Fruit fly (Drosophila melanogaster): ENCODE data around the gene ERp44.

The ERp44 gene

DNA sequence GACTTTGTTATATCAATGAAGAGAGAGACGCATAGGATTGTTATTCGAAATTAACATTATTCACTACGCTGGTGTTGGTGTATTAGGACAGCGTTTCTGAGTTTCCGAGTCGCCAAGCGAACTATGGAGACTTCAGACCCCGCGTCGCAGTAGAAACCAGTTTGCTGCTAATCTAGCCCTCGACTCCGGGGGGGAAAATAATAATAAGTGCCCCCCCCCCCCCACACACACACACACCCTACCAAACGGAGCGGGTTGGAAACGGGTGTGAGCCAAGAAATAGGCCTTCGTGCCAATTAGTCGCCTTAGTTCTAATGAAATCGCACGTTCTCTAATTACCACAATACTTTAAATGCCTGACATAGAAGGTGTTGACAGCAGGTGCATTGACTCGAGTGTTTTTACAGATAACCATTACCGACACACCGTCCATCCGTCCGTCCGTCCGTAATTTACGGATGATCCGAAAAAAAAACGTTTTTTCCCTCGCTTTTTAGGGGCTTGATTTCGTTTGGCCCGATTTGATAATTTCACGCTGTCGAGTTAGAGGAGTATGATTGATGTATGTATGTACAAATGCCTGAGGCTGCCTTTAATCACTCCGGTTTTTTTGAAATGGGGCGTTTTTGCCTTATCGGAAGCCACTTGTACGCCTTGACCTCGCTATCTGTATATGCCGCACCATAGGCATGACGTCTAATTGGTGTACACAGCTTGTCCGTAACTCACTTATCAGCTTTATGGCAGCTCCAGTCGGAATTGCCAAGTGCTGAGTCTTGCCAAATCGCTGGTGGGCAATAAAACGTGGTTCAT is 15.6 kb downstream of the ERp44 start (continued):
- TF ChIP-seq exex (tag; optimal IDR thresholded peaks at IDR 0.05), result peak; percentile 88
- TF ChIP-seq sob (GFP tag; IDR thresholded peaks at IDR 0.05), result 0 out of 2 replicates have a peak, but pooled peaks have one; percentile 23
- TF ChIP-seq CG4730 (GFP tag; IDR thresholded peaks at IDR 0.05), result no peak
- TF ChIP-seq CG18764 (GFP tag; optimal IDR thresholded peaks at IDR 0.05), result no peak
- TF ChIP-seq CG34422 (GFP tag; IDR thresholded peaks at IDR 0.05), result no peak
- no peak for TF ChIP-seq sna (GFP tag; IDR thresholded peaks at IDR 0.05; ENCODE audit: partially characterized antibody)
- no peak for TF ChIP-seq D19B (GFP tag; optimal IDR thresholded peaks at IDR 0.05)
- TF ChIP-seq sd (tag; optimal IDR thresholded peaks at IDR 0.05), result peak; percentile 55
- TF ChIP-seq CG8388 (GFP tag; optimal IDR thresholded peaks at IDR 0.05), result no peak
- TF ChIP-seq CG33557 (GFP tag; optimal IDR thresholded peaks at IDR 0.05), result no peak
- TF ChIP-seq Med (GFP tag), result peak; percentile 69
- TF ChIP-seq ftz-f1 (GFP tag; optimal IDR thresholded peaks at IDR 0.05), result peak; percentile 39
- TF ChIP-seq crol (GFP tag; IDR thresholded peaks at IDR 0.05), result peak; percentile 93
- no peak for TF ChIP-seq z (GFP tag; IDR thresholded peaks at IDR 0.05)
- no peak for TF ChIP-seq Oli (tag; optimal IDR thresholded peaks at IDR 0.05)
- TF ChIP-seq bcd (GFP tag; optimal IDR thresholded peaks at IDR 0.05), result peak; percentile 11
- TF ChIP-seq chinmo (GFP tag; IDR thresholded peaks at IDR 0.05; ENCODE audit: partially characterized antibody), result 0 out of 4 replicates have a peak, but pooled peaks have one; percentile 53
- no peak for TF ChIP-seq HLHmδ (GFP tag; optimal IDR thresholded peaks at IDR 0.05)
- peak; percentile 43 for TF ChIP-seq cwo (GFP tag; optimal IDR thresholded peaks at IDR 0.05)
- no peak for TF ChIP-seq CG8765 (GFP tag; IDR thresholded peaks at IDR 0.05)
- no peak for TF ChIP-seq Ets97D (GFP tag; optimal IDR thresholded peaks at IDR 0.05)
- no peak for TF ChIP-seq dmrt99B (tag; optimal IDR thresholded peaks at IDR 0.05)
- no peak for TF ChIP-seq Dfd (GFP tag; optimal IDR thresholded peaks at IDR 0.05)
- no peak for TF ChIP-seq CG2202 (tag; optimal IDR thresholded peaks at IDR 0.05)
- no peak for TF ChIP-seq CG14860 (GFP tag; IDR thresholded peaks at IDR 0.05; ENCODE audit: partially characterized antibody)
- TF ChIP-seq CG10543 (GFP tag; optimal IDR thresholded peaks at IDR 0.05), result peak; percentile 72
- TF ChIP-seq aop (GFP tag; IDR thresholded peaks at IDR 0.05), result no peak
- no peak for TF ChIP-seq CG11247 (GFP tag; IDR thresholded peaks at IDR 0.05)
- TF ChIP-seq vvl (GFP tag; IDR thresholded peaks at IDR 0.05), result 0 out of 2 replicates have a peak, but pooled peaks have one; percentile 34
- TF ChIP-seq inv (GFP tag; IDR thresholded peaks at IDR 0.05; ENCODE audit: partially characterized antibody), result no peak
- TF ChIP-seq CG10209 (GFP tag; optimal IDR thresholded peaks at IDR 0.05), result no peak
- no peak for TF ChIP-seq CG1832 (GFP tag; optimal IDR thresholded peaks at IDR 0.05)
- TF ChIP-seq corto (GFP tag; optimal IDR thresholded peaks at IDR 0.05), result no peak
- no peak for TF ChIP-seq ash1 (GFP tag; optimal IDR thresholded peaks at IDR 0.05)
- no peak for TF ChIP-seq Lim3 (GFP tag; IDR thresholded peaks at IDR 0.05)
- TF ChIP-seq sens (GFP tag), result no peak
- no peak for TF ChIP-seq CG15696 (tag; optimal IDR thresholded peaks at IDR 0.05)
- peak in 1 of 2 experiments; percentile 22 for TF ChIP-seq Pdp1 (GFP tag; optimal IDR thresholded peaks at IDR 0.05)
- TF ChIP-seq wek (GFP tag; optimal IDR thresholded peaks at IDR 0.05), result no peak
- peak; percentile 17 for TF ChIP-seq CG7745 (tag; optimal IDR thresholded peaks at IDR 0.05)
- TF ChIP-seq luna (GFP tag; optimal IDR thresholded peaks at IDR 0.05), result no peak

Measured in whole organism, embryonic.